Fruit fly (Drosophila melanogaster) whole organism, adult: ENCODE results near the gene rod.

ENCODE experiments used
- CG12768 ChIP-seq: fragments of 200-800 bp; sonication (Bioruptor generic); optimal IDR thresholded peaks from 2 replicates; lab custom pipeline; 2017; ENCODE audit warnings: missing biosample characterization, missing genetic modification characterization, mild to moderate bottlenecking, moderate library complexity, missing genetic modification reagents
- CG14711 ChIP-seq: fragments of 200-800 bp; sonication (Bioruptor generic); optimal IDR thresholded peaks from 2 replicates; lab custom pipeline; 2018; ENCODE audit warnings: missing biosample characterization, mild to moderate bottlenecking, missing genetic modification characterization, moderate library complexity
- CG1620 ChIP-seq: fragments of 200-800 bp; sonication (Bioruptor generic); optimal IDR thresholded peaks from 2 replicates; lab custom pipeline; 2016; ENCODE audit warnings: missing biosample characterization, missing genetic modification characterization
- Clk ChIP-seq: fragments of 200-800 bp; sonication (Bioruptor generic); optimal IDR thresholded peaks from 2 replicates; lab custom pipeline; 2017; ENCODE audit warnings: missing biosample characterization, missing genetic modification characterization
- tj ChIP-seq: fragments of 200-800 bp; sonication (Bioruptor generic); optimal IDR thresholded peaks from 3 replicates; lab custom pipeline; 2017; ENCODE audit warnings: missing biosample characterization, mild to moderate bottlenecking, missing genetic modification characterization, moderate library complexity

- peak; percentile 39 for TF ChIP-seq tj
- TF ChIP-seq CG1620 (GFP tag; lab: Kevin White, UChicago) = no peak
- no peak for TF ChIP-seq Clk (GFP tag; lab: Kevin White, UChicago)
- TF ChIP-seq CG12768 (GFP tag; lab: Kevin White, UChicago) = no peak
- no peak for TF ChIP-seq CG14711 (tag; lab: Kevin White, UChicago)
Measured at dm6 chr3R:31610639-31611594, 30.2 kb downstream of the rod start, which contains the start of gene Med.
